Worm (Caenorhabditis elegans) whole organism, L4 larva: ENCODE data around the gene doxa-1.

Source experiments
- F26F4.8 ChIP-seq: fragments of 200-800 bp; sonication (Bioruptor generic); conservative IDR thresholded peaks from 2 replicates; pipeline ENCODE4 v1.3.6; 2022; ENCODE audit warnings: missing genetic modification characterization, missing compliant biosample characterization
- F44E2.7 ChIP-seq: fragments of 200-800 bp; sonication (Bioruptor generic); IDR thresholded peaks from 2 replicates; pipeline ENCODE4 v2.1.2; 2022; ENCODE audit warnings: missing genetic modification characterization, missing compliant biosample characterization
- F49E8.2 ChIP-seq: sonication (generic microtip); optimal IDR thresholded peaks from 2 replicates; lab custom pipeline; 2016; ENCODE audit warnings: missing compliant biosample characterization, mild to moderate bottlenecking, missing genetic modification characterization, borderline replicate concordance
- T20F7.1 ChIP-seq: fragments of 200-800 bp; sonication (Bioruptor generic); optimal IDR thresholded peaks from 2 replicates; lab custom pipeline; 2018; ENCODE audit warnings: mild to moderate bottlenecking, missing genetic modification characterization, missing compliant biosample characterization
- T26A8.4 ChIP-seq: fragments of 200-800 bp; sonication (Bioruptor generic); IDR thresholded peaks from 2 replicates; pipeline ENCODE4 v1.3.6; 2022; ENCODE audit warnings: missing genetic modification characterization, missing compliant biosample characterization
- Y48G9A.11 ChIP-seq: fragments of 200-800 bp; sonication (Bioruptor generic); IDR thresholded peaks from 2 replicates; pipeline ENCODE4 v1.3.6; 2022; ENCODE audit warnings: missing genetic modification reagents, missing genetic modification characterization, missing compliant biosample characterization
- Y75B8A.6 ChIP-seq: fragments of 200-800 bp; sonication (Bioruptor generic); IDR thresholded peaks from 2 replicates; pipeline ENCODE4 v1.3.6; 2022; ENCODE audit warnings: missing genetic modification reagents, missing genetic modification characterization, missing compliant biosample characterization
- aha-1 ChIP-seq: fragments of 150-350 bp; peaks from one replicate; lab custom pipeline; 2014; ENCODE audit warnings: missing biosample characterization, missing genetic modification characterization
- ceh-62 ChIP-seq: sonication (generic microtip); optimal IDR thresholded peaks from 2 replicates; lab custom pipeline; 2017; ENCODE audit warnings: missing biosample characterization, missing genetic modification characterization
- ceh-82 ChIP-seq: sonication (generic microtip); optimal IDR thresholded peaks from 2 replicates; lab custom pipeline; 2017; ENCODE audit warnings: missing biosample characterization, missing genetic modification characterization
- ctbp-1 ChIP-seq: fragments of 200-800 bp; sonication (Bioruptor generic); IDR thresholded peaks from 2 replicates; pipeline ENCODE4 v1.3.6; 2022; ENCODE audit warnings: missing genetic modification reagents, missing genetic modification characterization, missing compliant biosample characterization
- daf-16 ChIP-seq, 3 experiments: sonication (generic microtip); optimal IDR thresholded peaks; 2 replicates each; lab custom pipeline; 2016 to 2017; ENCODE audit warnings: missing genetic modification characterization in 3 of 3, missing genetic modification reagents in 3 of 3, mild to moderate bottlenecking in 2 of 3, missing compliant biosample characterization in 2 of 3, missing biosample characterization in 1 of 3, moderate library complexity in 1 of 3
- daf-8 ChIP-seq: fragments of 200-800 bp; sonication (Bioruptor generic); IDR thresholded peaks from 2 replicates; pipeline ENCODE4 v1.3.6; 2022; ENCODE audit warnings: missing genetic modification characterization, missing compliant biosample characterization
- dve-1 ChIP-seq: sonication (generic microtip); optimal IDR thresholded peaks from 2 replicates; lab custom pipeline; 2017; ENCODE audit warnings: antibody characterized with exemption, mild to moderate bottlenecking, missing genetic modification characterization, missing compliant biosample characterization; ENCODE audit not compliant: insufficient read depth
- egl-27 ChIP-seq: sonication (generic microtip); optimal IDR thresholded peaks from 3 replicates; lab custom pipeline; 2017; ENCODE audit warnings: missing biosample characterization, missing genetic modification reagents, missing genetic modification characterization
- fkh-10 ChIP-seq: fragments of 150-350 bp; optimal IDR thresholded peaks from 2 replicates; lab custom pipeline; 2014; ENCODE audit warnings: missing biosample characterization, missing genetic modification reagents, missing genetic modification characterization
- hif-1 ChIP-seq, 2 experiments: sonication (generic microtip); optimal IDR thresholded peaks; 2 replicates each; lab custom pipeline; 2016 to 2017; ENCODE audit warnings: missing compliant biosample characterization in 2 of 2, missing genetic modification characterization in 2 of 2, missing genetic modification reagents in 2 of 2, missing genotype in 2 of 2, mild to moderate bottlenecking in 1 of 2
- hlh-11 ChIP-seq: fragments of 200-800 bp; sonication (Bioruptor generic); optimal IDR thresholded peaks from 2 replicates; lab custom pipeline; 2018; ENCODE audit warnings: mild to moderate bottlenecking, missing genetic modification characterization, missing compliant biosample characterization
- hlh-30 ChIP-seq: sonication (generic microtip); optimal IDR thresholded peaks from 2 replicates; lab custom pipeline; 2017; ENCODE audit warnings: antibody characterized with exemption, mild to moderate bottlenecking, missing genetic modification characterization, missing compliant biosample characterization; ENCODE audit not compliant: insufficient read depth
- lin-1 ChIP-seq: fragments of 200-800 bp; sonication (Bioruptor generic); IDR thresholded peaks from 2 replicates; pipeline ENCODE4 v1.3.6; 2022; ENCODE audit warnings: missing genetic modification reagents, missing genetic modification characterization, missing compliant biosample characterization
- lin-13 ChIP-seq: fragments of 150-350 bp; optimal IDR thresholded peaks from 2 replicates; lab custom pipeline; 2014; ENCODE audit warnings: missing biosample characterization, missing genetic modification reagents, missing genetic modification characterization
- lin-29 ChIP-seq: fragments of 200-800 bp; sonication (Bioruptor generic); IDR thresholded peaks from 2 replicates; pipeline ENCODE4 v1.3.6; 2022; ENCODE audit warnings: missing genetic modification reagents, missing genetic modification characterization, missing compliant biosample characterization
- lin-38 ChIP-seq: fragments of 200-800 bp; sonication (Bioruptor generic); IDR thresholded peaks from 2 replicates; pipeline ENCODE4 v1.3.6; 2022; ENCODE audit warnings: missing genetic modification reagents, missing genetic modification characterization, missing compliant biosample characterization
- lin-39 ChIP-seq: fragments of 150-350 bp; optimal IDR thresholded peaks from 2 replicates; lab custom pipeline; 2014; ENCODE audit warnings: missing biosample characterization, missing genetic modification reagents, missing genetic modification characterization
- lir-3 ChIP-seq: sonication (generic microtip); optimal IDR thresholded peaks from 2 replicates; lab custom pipeline; 2016; ENCODE audit warnings: mild to moderate bottlenecking, missing genetic modification characterization, missing compliant biosample characterization
- madf-5 ChIP-seq, 2 experiments: fragments of 200-800 bp; sonication (Bioruptor generic); IDR thresholded peaks; 2 replicates each; pipeline ENCODE4 v1.3.6; 2022; ENCODE audit warnings: missing compliant biosample characterization in 2 of 2, missing genetic modification characterization in 2 of 2
- madf-9 ChIP-seq: fragments of 200-800 bp; sonication (Bioruptor generic); conservative IDR thresholded peaks from 2 replicates; pipeline ENCODE4 v1.3.6; 2022; ENCODE audit warnings: missing genetic modification reagents, missing genetic modification characterization, missing compliant biosample characterization
- mdl-1 ChIP-seq, 2 experiments: fragments of 150-350 bp in 1 of 2; sonication (generic microtip) in 1 of 2; optimal IDR thresholded peaks; 2 replicates each; lab custom pipeline; 2014 to 2017; ENCODE audit warnings: missing biosample characterization in 2 of 2, missing genetic modification characterization in 2 of 2
- mep-1 ChIP-seq: fragments of 150-350 bp; sonication (generic microtip); optimal IDR thresholded peaks from 3 replicates; lab custom pipeline; 2014; ENCODE audit warnings: missing biosample characterization, missing genetic modification characterization
- nhr-11 ChIP-seq: fragments of 150-350 bp; optimal IDR thresholded peaks from 2 replicates; lab custom pipeline; 2014; ENCODE audit warnings: missing biosample characterization, missing genetic modification characterization
- nhr-28 ChIP-seq: fragments of 150-350 bp; optimal IDR thresholded peaks from 2 replicates; lab custom pipeline; 2014; ENCODE audit warnings: missing biosample characterization, missing genetic modification characterization
- nhr-41 ChIP-seq: fragments of 200-800 bp; sonication (Bioruptor generic); IDR thresholded peaks from 2 replicates; pipeline ENCODE4 v1.3.6; 2022; ENCODE audit warnings: missing genetic modification reagents, missing genetic modification characterization, missing compliant biosample characterization
- nhr-6 ChIP-seq: fragments of 150-350 bp; optimal IDR thresholded peaks from 2 replicates; lab custom pipeline; 2014; ENCODE audit warnings: missing biosample characterization, missing genetic modification characterization
- nhr-76 ChIP-seq: fragments of 150-350 bp; optimal IDR thresholded peaks from 2 replicates; lab custom pipeline; 2014; ENCODE audit warnings: missing biosample characterization, missing genetic modification characterization
- nhr-77 ChIP-seq: fragments of 150-350 bp; optimal IDR thresholded peaks from 2 replicates; lab custom pipeline; 2014; ENCODE audit warnings: missing biosample characterization, missing genetic modification characterization
- php-3 ChIP-seq: fragments of 200-800 bp; sonication (Bioruptor generic); IDR thresholded peaks from 2 replicates; pipeline ENCODE4 v1.3.6; 2022; ENCODE audit warnings: missing genetic modification reagents, missing genetic modification characterization, missing compliant biosample characterization
- saeg-2 ChIP-seq: fragments of 200-800 bp; sonication (Bioruptor generic); IDR thresholded peaks from 2 replicates; pipeline ENCODE4 v1.3.6; 2022; ENCODE audit warnings: missing genetic modification reagents, missing genetic modification characterization, missing compliant biosample characterization
- set-16 ChIP-seq: fragments of 200-800 bp; sonication (Bioruptor generic); IDR thresholded peaks from 2 replicates; pipeline ENCODE4 v1.3.6; 2022; ENCODE audit warnings: missing genetic modification reagents, missing genetic modification characterization, missing compliant biosample characterization
- skn-1 ChIP-seq: fragments of 150-350 bp; optimal IDR thresholded peaks from 2 replicates; lab custom pipeline; 2014; ENCODE audit warnings: missing biosample characterization, missing genetic modification characterization
- snpc-1.2 ChIP-seq: fragments of 200-800 bp; sonication (Bioruptor generic); IDR thresholded peaks from 2 replicates; pipeline ENCODE4 v1.3.6; 2022; ENCODE audit warnings: missing genetic modification reagents, missing genetic modification characterization, missing compliant biosample characterization
- spr-1 ChIP-seq: sonication (generic microtip); optimal IDR thresholded peaks from 2 replicates; lab custom pipeline; 2016; ENCODE audit warnings: mild to moderate bottlenecking, missing genetic modification characterization, missing compliant biosample characterization
- spr-3 ChIP-seq: fragments of 200-800 bp; sonication (Bioruptor generic); optimal IDR thresholded peaks from 2 replicates; lab custom pipeline; 2018; ENCODE audit warnings: mild to moderate bottlenecking, missing genetic modification characterization, missing compliant biosample characterization
- tag-97 ChIP-seq: fragments of 200-800 bp; sonication (Bioruptor generic); IDR thresholded peaks from 2 replicates; pipeline ENCODE4 v1.3.6; 2022; ENCODE audit warnings: missing genetic modification characterization, missing compliant biosample characterization
- unc-39 ChIP-seq: sonication (generic microtip); optimal IDR thresholded peaks from 2 replicates; lab custom pipeline; 2017; ENCODE audit warnings: missing biosample characterization, missing genetic modification characterization
- vab-7 ChIP-seq: fragments of 200-800 bp; sonication (Bioruptor generic); IDR thresholded peaks from 2 replicates; pipeline ENCODE4 v1.3.6; 2022; ENCODE audit warnings: missing genetic modification reagents, missing genetic modification characterization, missing compliant biosample characterization
- zag-1 ChIP-seq: fragments of 150-350 bp; optimal IDR thresholded peaks from 2 replicates; lab custom pipeline; 2014; ENCODE audit warnings: missing biosample characterization, missing genetic modification characterization
- zfp-2 ChIP-seq: sonication (generic microtip); optimal IDR thresholded peaks from 2 replicates; lab custom pipeline; 2016; ENCODE audit warnings: mild to moderate bottlenecking, missing genetic modification characterization, missing compliant biosample characterization
- zfp-3 ChIP-seq: fragments of 200-800 bp; sonication (Bioruptor generic); conservative IDR thresholded peaks from 2 replicates; pipeline ENCODE4 v1.3.6; 2022; ENCODE audit warnings: missing genetic modification reagents, missing genetic modification characterization, missing compliant biosample characterization
- zip-11 ChIP-seq: fragments of 200-800 bp; sonication (Bioruptor generic); IDR thresholded peaks from 2 replicates; pipeline ENCODE4 v1.3.6; 2022; ENCODE audit warnings: missing genetic modification characterization, missing compliant biosample characterization

doxa-1 gene

ce11 chrIII:8555682-8556081 is 25.2 kb upstream of the doxa-1 start:
- TF ChIP-seq T26A8.4 (GFP tag; lab: Robert Waterston, UW): no peak
- TF ChIP-seq spr-1 (tag; lab: Kevin White, UChicago): no peak
- no peak for TF ChIP-seq zip-11 (GFP tag; lab: Robert Waterston, UW)
- TF ChIP-seq F49E8.2 (tag; lab: Kevin White, UChicago): no peak
- TF ChIP-seq egl-27 (tag; lab: Kevin White, UChicago): no peak
- TF ChIP-seq mep-1 (tag; lab: Kevin White, UChicago): no peak
- no peak for TF ChIP-seq tag-97 (GFP tag; lab: Robert Waterston, UW)
- TF ChIP-seq vab-7: no peak

- TF ChIP-seq skn-1 (tag; lab: Kevin White, UChicago) (no peak), hif-1 (tag; optimal IDR thresholded peaks at IDR 0.05; lab: Kevin White, UChicago) (peak in 1 of 2 experiments; percentile 32), aha-1 (tag; lab: Kevin White, UChicago) (no peak), spr-1 (tag; lab: Kevin White, UChicago) (no peak), lin-13 (GFP tag; lab: Kevin White, UChicago) (peak; percentile 21), egl-27 (tag; lab: Kevin White, UChicago) (no peak), ctbp-1 (GFP tag; lab: Robert Waterston, UW) (no peak), set-16 (no peak), nhr-76 (tag; lab: Kevin White, UChicago) (no peak), lin-38 (GFP tag; lab: Robert Waterston, UW) (no peak), unc-39 (tag; lab: Kevin White, UChicago) (no peak), Y48G9A.11 (no peak), F49E8.2 (tag; lab: Kevin White, UChicago) (no peak), dve-1 (tag; lab: Kevin White, UChicago) (peak; percentile 52), nhr-6 (no peak), saeg-2 (no peak), ceh-82 (no peak), daf-16 (GFP tag; optimal IDR thresholded peaks at IDR 0.05; lab: Kevin White, UChicago) (no peak), daf-16 (tag; optimal IDR thresholded peaks at IDR 0.05; lab: Kevin White, UChicago) (no peak), lin-1 (GFP tag; lab: Robert Waterston, UW) (no peak), fkh-10 (no peak), nhr-77 (tag; lab: Kevin White, UChicago) (no peak), spr-3 (no peak), zag-1 (tag; lab: Kevin White, UChicago) (no peak), mep-1 (tag; lab: Kevin White, UChicago) (peak; percentile 66), Y75B8A.6 (GFP tag; lab: Robert Waterston, UW) (no peak), madf-5 (GFP tag; IDR thresholded peaks at IDR 0.05; lab: Robert Waterston, UW) (no peak), F44E2.7 (no peak), ceh-62 (tag; lab: Kevin White, UChicago) (no peak), php-3 (GFP tag; lab: Robert Waterston, UW) (no peak), F26F4.8 (GFP tag; lab: Robert Waterston, UW) (no peak), T20F7.1 (GFP tag; lab: Kevin White, UChicago) (peak; percentile 27), nhr-28 (peak; percentile 53), zfp-3 (GFP tag; lab: Robert Waterston, UW) (no peak), mdl-1 (tag; optimal IDR thresholded peaks at IDR 0.05; lab: Kevin White, UChicago) (peak in 1 of 2 experiments; percentile 40), lin-29 (GFP tag; lab: Robert Waterston, UW) (no peak), lir-3 (tag; lab: Kevin White, UChicago) (no peak), daf-8 (GFP tag; lab: Robert Waterston, UW) (no peak), zfp-2 (tag; lab: Kevin White, UChicago) (no peak), snpc-1.2 (GFP tag; lab: Robert Waterston, UW) (no peak), nhr-41 (GFP tag; lab: Robert Waterston, UW) (no peak), nhr-11 (peak; percentile 20), lin-39 (no peak), hlh-30 (tag; lab: Kevin White, UChicago) (peak; percentile 81), hlh-11 (tag; lab: Kevin White, UChicago) (peak; percentile 49), madf-9 (GFP tag; lab: Robert Waterston, UW) (no peak)
Measured at ce11 chrIII:8556836-8557385, 24.0 kb upstream of the doxa-1 start, which contains the start of gene C02D5.2. C02D5.2 (plus strand) TSS chrIII:8557335.
